Worm (Caenorhabditis elegans): ENCODE data around the gene K04B12.2.

K04B12.2 gene

DNA sequence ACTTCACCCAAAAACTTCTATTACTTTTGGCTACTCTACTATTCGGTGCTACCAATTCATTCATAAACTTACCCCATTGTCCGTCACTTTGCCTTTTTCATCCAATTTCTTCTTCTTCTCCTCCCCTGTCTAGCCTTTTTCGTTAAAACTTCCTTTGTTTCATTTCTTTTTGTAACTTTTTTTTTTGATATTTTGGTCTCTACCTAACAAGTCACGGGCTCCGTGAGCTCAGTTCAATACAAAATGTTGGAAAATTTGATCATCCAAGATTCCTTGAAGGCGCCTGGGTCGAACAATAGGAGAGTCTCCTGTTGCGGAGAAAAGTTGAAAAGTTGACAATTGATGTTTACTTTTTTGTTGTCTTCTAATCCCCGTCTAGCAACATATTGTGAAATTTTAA, 14.2 kb upstream of the K04B12.2 start:
- TF ChIP-seq ets-7 (tag; optimal IDR thresholded peaks at IDR 0.05) (no peak), B0310.2 (tag; optimal IDR thresholded peaks at IDR 0.05) (no peak), hmbx-1 (tag; optimal IDR thresholded peaks at IDR 0.05) (no peak), hnd-1 (tag; optimal IDR thresholded peaks at IDR 0.05) (no peak), hmg-4 (GFP tag; optimal IDR thresholded peaks at IDR 0.05) (no peak), tra-4 (tag; optimal IDR thresholded peaks at IDR 0.05) (no peak), sea-1 (GFP tag; conservative IDR thresholded peaks at IDR 0.05) (no peak), tbx-11 (GFP tag; IDR thresholded peaks at IDR 0.05) (no peak), pes-1 (GFP tag; IDR thresholded peaks at IDR 0.05) (no peak), flt-1 (GFP tag; IDR thresholded peaks at IDR 0.05) (no peak), ama-1 (optimal IDR thresholded peaks at IDR 0.05) (no peak), F13C5.2 (tag; optimal IDR thresholded peaks at IDR 0.05) (no peak), ceh-13 (GFP tag; optimal IDR thresholded peaks at IDR 0.05) (no peak), tbx-37 (GFP tag; conservative IDR thresholded peaks at IDR 0.05) (no peak), aly-1 (tag; optimal IDR thresholded peaks at IDR 0.05) (no peak), scrt-1 (GFP tag; IDR thresholded peaks at IDR 0.05) (no peak), ceh-36 (tag; optimal IDR thresholded peaks at IDR 0.05) (no peak)

DNA sequence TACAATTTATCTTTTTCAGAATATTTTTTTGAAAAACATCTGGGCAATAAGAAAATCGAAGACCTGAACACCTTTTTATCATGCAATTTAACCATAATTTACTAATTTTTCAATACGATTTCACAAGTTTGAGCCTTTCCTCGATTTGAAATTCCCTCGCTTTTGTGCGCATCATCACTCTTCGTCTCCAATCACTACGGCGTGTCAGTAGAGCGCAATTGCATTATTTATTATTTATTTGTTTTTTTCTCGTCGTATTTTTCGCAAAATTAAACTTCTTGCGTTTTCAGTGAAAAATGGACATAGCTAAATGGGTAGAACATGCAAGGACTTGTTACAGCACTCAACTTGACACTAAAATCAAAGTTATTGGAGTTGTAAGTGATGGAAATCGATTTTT, 3.4 kb upstream of the K04B12.2 start, which contains the start of gene smg-8:
Gene smg-8, plus strand, starts transcription at position 266 of the 400 bp plus-strand sequence.
- TF ChIP-seq ceh-13 (GFP tag; optimal IDR thresholded peaks at IDR 0.05) (no peak), F13C5.2 (tag; optimal IDR thresholded peaks at IDR 0.05) (peak; percentile 37)

DNA sequence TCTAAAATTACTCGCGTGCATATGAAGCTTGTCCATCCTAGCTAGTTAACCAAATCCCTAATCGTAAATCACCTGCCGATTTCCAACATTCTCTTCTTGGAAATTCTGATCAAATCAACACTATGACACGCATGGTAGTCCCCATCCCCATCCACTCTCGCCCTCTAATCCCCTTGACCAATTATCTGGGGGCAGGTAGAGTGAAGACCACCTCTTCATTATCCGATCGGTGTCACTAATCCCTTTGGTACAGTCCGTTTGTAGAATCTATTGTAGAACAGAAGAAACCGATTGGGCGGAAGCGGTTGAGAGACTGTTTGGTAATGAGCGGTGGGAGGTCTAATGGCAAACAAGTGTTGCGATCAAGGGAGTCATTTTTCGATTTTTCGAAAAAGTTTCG, 656 bp downstream of the K04B12.2 start:
- TF ChIP-seq ceh-36 (tag; optimal IDR thresholded peaks at IDR 0.05) (peak; percentile 93), pes-1 (GFP tag; IDR thresholded peaks at IDR 0.05) (no peak)

DNA sequence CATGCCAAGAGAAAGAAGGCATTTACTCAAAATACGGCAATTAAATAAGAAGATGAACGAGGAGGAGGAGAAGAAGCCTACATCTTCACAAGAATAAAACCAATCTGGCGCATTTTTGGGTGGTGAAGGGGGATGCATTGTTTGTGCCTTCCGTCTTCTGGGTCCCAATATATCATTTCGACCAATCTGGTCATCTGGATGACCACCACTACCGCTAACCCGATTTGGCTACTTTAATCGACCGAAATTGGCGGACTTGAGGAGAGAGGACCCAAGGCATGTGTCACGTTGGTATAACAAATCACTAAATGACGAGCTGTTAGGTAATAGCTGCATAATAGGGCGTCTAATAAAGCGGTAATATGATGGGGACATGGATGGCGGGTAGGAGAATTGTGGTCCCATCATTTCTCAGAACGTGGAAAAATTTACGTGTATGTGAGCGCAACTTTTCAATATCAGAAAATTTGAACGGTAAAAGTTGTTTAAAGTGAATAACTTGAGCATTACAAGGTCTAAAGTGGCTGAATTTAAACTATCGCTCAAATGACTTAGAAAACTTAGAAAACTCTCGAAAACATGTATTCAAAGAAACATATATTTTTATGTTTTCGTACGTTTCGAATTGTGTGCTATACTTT, 3.9 kb downstream of the K04B12.2 start:
- TF ChIP-seq pes-1 (GFP tag; IDR thresholded peaks at IDR 0.05): no peak
- TF ChIP-seq ets-7 (tag; optimal IDR thresholded peaks at IDR 0.05): no peak
- no peak for TF ChIP-seq tbx-11 (GFP tag; IDR thresholded peaks at IDR 0.05)
- no peak for TF ChIP-seq hmg-4 (GFP tag; optimal IDR thresholded peaks at IDR 0.05)
- no peak for TF ChIP-seq hmbx-1 (tag; optimal IDR thresholded peaks at IDR 0.05)
- no peak for TF ChIP-seq aly-1 (tag; optimal IDR thresholded peaks at IDR 0.05)
- no peak for TF ChIP-seq ceh-13 (GFP tag; optimal IDR thresholded peaks at IDR 0.05)
- TF ChIP-seq ama-1 (optimal IDR thresholded peaks at IDR 0.05): no peak
- TF ChIP-seq B0310.2 (tag; optimal IDR thresholded peaks at IDR 0.05): no peak
- TF ChIP-seq F13C5.2 (tag; optimal IDR thresholded peaks at IDR 0.05): no peak

DNA sequence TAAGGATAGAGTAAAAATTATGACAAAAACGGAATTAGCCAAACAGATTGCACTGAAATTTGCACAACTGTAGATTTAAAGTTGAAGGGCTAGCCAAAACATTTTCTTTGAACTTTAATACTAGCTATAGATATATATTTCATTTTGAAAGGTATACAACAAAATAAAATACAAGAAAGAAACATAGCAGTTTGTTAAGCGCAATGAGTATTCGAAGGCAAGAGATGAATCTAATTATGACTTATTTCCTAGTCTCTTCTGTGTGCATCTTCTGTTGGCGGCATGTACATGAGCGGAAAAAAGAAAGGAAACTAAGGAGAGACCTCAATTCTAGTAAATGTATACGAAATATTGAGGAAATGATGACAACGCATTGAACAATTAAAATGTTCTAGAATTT, 5.7 kb downstream of the K04B12.2 start:
- TF ChIP-seq hmbx-1 (tag; optimal IDR thresholded peaks at IDR 0.05): no peak
- TF ChIP-seq B0310.2 (tag; optimal IDR thresholded peaks at IDR 0.05): no peak
- no peak for TF ChIP-seq tra-4 (tag; optimal IDR thresholded peaks at IDR 0.05)
- no peak for TF ChIP-seq hnd-1 (tag; optimal IDR thresholded peaks at IDR 0.05)
- no peak for TF ChIP-seq ama-1 (optimal IDR thresholded peaks at IDR 0.05)
- TF ChIP-seq sea-1 (GFP tag; conservative IDR thresholded peaks at IDR 0.05): no peak

DNA sequence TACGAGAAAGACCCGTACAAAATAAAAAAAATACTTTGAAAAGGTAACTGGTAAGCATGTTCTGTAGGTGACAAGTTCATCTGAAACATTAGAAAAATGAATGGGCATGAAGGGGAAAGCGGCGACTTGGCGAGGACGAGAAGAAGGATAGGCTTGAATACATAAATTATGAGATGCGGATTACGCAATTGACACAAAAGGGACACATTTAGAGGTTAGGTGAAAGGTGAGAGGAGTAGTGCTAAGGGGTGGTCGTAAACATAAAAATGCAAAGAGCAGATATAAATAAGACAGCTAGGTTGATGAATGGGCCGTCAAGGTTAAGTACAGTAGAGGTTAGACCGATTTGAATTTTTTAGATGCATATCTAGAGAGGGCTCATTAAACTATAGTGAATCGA, 8.9 kb downstream of the K04B12.2 start:
- TF ChIP-seq tbx-37 (GFP tag; conservative IDR thresholded peaks at IDR 0.05) (no peak), B0310.2 (tag; optimal IDR thresholded peaks at IDR 0.05) (no peak), scrt-1 (GFP tag; IDR thresholded peaks at IDR 0.05) (no peak), ceh-36 (tag; optimal IDR thresholded peaks at IDR 0.05) (no peak), pes-1 (GFP tag; IDR thresholded peaks at IDR 0.05) (no peak)

DNA sequence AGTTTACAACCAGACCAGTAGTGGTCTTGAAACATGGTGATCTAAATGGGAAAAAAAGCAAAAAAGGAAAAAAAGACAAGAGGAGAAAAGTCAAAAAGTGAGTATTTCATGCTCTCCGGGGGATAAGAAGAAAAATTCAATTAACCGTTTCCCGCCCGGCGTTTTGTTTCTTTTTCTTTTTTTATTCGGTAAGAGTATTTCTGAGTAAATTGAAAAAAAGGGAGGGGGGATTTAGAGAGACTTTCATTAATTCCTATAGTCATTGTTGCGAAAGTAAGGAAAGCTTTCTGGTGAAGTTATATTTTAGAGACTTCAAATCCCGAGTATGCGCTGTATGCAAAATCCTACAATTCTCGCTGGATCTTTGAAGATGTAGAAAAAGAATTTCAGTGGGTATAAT, 10.1 kb downstream of the K04B12.2 start:
- TF ChIP-seq hmbx-1 (tag; optimal IDR thresholded peaks at IDR 0.05) (no peak), hnd-1 (tag; optimal IDR thresholded peaks at IDR 0.05) (no peak), aly-1 (tag; optimal IDR thresholded peaks at IDR 0.05) (no peak), tbx-37 (GFP tag; conservative IDR thresholded peaks at IDR 0.05) (no peak), flt-1 (GFP tag; IDR thresholded peaks at IDR 0.05) (no peak), sea-1 (GFP tag; conservative IDR thresholded peaks at IDR 0.05) (no peak), tbx-11 (GFP tag; IDR thresholded peaks at IDR 0.05) (no peak), ama-1 (optimal IDR thresholded peaks at IDR 0.05) (no peak), F13C5.2 (tag; optimal IDR thresholded peaks at IDR 0.05) (no peak), ceh-36 (tag; optimal IDR thresholded peaks at IDR 0.05) (no peak), B0310.2 (tag; optimal IDR thresholded peaks at IDR 0.05) (no peak), ceh-13 (GFP tag; optimal IDR thresholded peaks at IDR 0.05) (no peak), scrt-1 (GFP tag; IDR thresholded peaks at IDR 0.05) (no peak), pes-1 (GFP tag; IDR thresholded peaks at IDR 0.05) (no peak), hmg-4 (GFP tag; optimal IDR thresholded peaks at IDR 0.05) (no peak), tra-4 (tag; optimal IDR thresholded peaks at IDR 0.05) (no peak), ets-7 (tag; optimal IDR thresholded peaks at IDR 0.05) (no peak)

DNA sequence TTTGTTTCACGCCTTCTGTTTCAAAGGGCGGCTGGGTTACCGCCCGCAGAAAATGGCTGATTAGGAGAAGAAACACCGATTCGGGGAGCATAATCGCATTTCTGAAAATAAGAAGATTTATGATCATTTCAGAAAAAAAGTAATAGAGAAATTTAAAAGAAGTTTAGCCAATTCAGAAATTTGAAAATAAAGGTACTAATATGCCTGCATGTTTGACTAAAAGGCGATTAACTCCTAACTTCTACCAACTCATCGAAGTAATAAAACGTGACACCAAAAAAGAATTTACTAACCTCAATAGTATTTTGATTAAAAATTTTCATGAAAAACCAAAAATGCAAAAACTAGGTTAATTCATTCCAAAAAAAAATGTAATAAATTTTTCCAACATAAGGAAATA, 13.0 kb downstream of the K04B12.2 start, which contains the start of gene plx-2:
Gene plx-2, minus strand, starts transcription at position 101 of the 400 bp plus-strand sequence.
- no peak for TF ChIP-seq ets-7 (tag; optimal IDR thresholded peaks at IDR 0.05)
- TF ChIP-seq B0310.2 (tag; optimal IDR thresholded peaks at IDR 0.05): no peak
- no peak for TF ChIP-seq sea-1 (GFP tag; conservative IDR thresholded peaks at IDR 0.05)
- TF ChIP-seq hmbx-1 (tag; optimal IDR thresholded peaks at IDR 0.05): no peak
- no peak for TF ChIP-seq F13C5.2 (tag; optimal IDR thresholded peaks at IDR 0.05)
- no peak for TF ChIP-seq tbx-11 (GFP tag; IDR thresholded peaks at IDR 0.05)
- TF ChIP-seq pes-1 (GFP tag; IDR thresholded peaks at IDR 0.05): no peak
- TF ChIP-seq ceh-13 (GFP tag; optimal IDR thresholded peaks at IDR 0.05): no peak
- TF ChIP-seq aly-1 (tag; optimal IDR thresholded peaks at IDR 0.05): no peak
- no peak for TF ChIP-seq hnd-1 (tag; optimal IDR thresholded peaks at IDR 0.05)
- no peak for TF ChIP-seq ceh-36 (tag; optimal IDR thresholded peaks at IDR 0.05)
- TF ChIP-seq tbx-37 (GFP tag; conservative IDR thresholded peaks at IDR 0.05): no peak
- no peak for TF ChIP-seq ama-1 (optimal IDR thresholded peaks at IDR 0.05)
